Fruit fly (Drosophila melanogaster) whole organism, embryonic: Measurements from ENCODE around the gene Ugt35A1.

Source experiments
- Ada2b ChIP-seq: fragments of 200-800 bp; sonication (Bioruptor generic); IDR thresholded peaks from 2 replicates; pipeline ENCODE4 v1.3.6; 2022; ENCODE audit warnings: missing biosample characterization, missing genetic modification characterization
- Asciz ChIP-seq: fragments of 200-800 bp; sonication (Bioruptor generic); optimal IDR thresholded peaks from 2 replicates; lab custom pipeline; 2017; ENCODE audit warnings: missing biosample characterization, mild to moderate bottlenecking, missing genetic modification characterization, missing genetic modification reagents
- Atf6 ChIP-seq: fragments of 200-800 bp; sonication (Bioruptor generic); IDR thresholded peaks from 2 replicates; pipeline ENCODE4 v1.3.6; 2022; ENCODE audit warnings: missing biosample characterization, missing genetic modification characterization
- CG11093 ChIP-seq: fragments of 200-800 bp; sonication (Bioruptor generic); IDR thresholded peaks from 3 replicates; pipeline ENCODE4 v1.3.6; 2022; ENCODE audit warnings: missing biosample characterization, missing genetic modification characterization
- CG1233 ChIP-seq: fragments of 200-800 bp; sonication (Bioruptor generic); optimal IDR thresholded peaks from 4 replicates; lab custom pipeline; 2018; ENCODE audit warnings: missing biosample characterization, mild to moderate bottlenecking, missing genetic modification characterization
- CG12942 ChIP-seq: fragments of 200-800 bp; sonication (Bioruptor generic); optimal IDR thresholded peaks from 3 replicates; lab custom pipeline; 2016; ENCODE audit warnings: missing biosample characterization, missing genetic modification characterization
- CG15073 ChIP-seq: fragments of 200-800 bp; sonication (Bioruptor generic); optimal IDR thresholded peaks from 2 replicates; lab custom pipeline; 2016; ENCODE audit warnings: missing biosample characterization, missing genetic modification characterization
- CG1603 ChIP-seq: fragments of 200-800 bp; sonication (Bioruptor generic); optimal IDR thresholded peaks from 2 replicates; lab custom pipeline; 2019; ENCODE audit warnings: missing biosample characterization, mild to moderate bottlenecking, missing genetic modification characterization, moderate library complexity
- CG16779 ChIP-seq: fragments of 200-800 bp; sonication (Bioruptor generic); IDR thresholded peaks from 2 replicates; pipeline ENCODE4 v1.3.6; 2022; ENCODE audit warnings: missing biosample characterization, missing genetic modification characterization
- CG17186 ChIP-seq: fragments of 200-800 bp; sonication (Bioruptor generic); optimal IDR thresholded peaks from 3 replicates; lab custom pipeline; 2017; ENCODE audit warnings: missing biosample characterization, missing genetic modification reagents, missing genetic modification characterization
- CG18764 ChIP-seq: fragments of 200-800 bp; sonication (Bioruptor generic); optimal IDR thresholded peaks from 3 replicates; lab custom pipeline; 2016; ENCODE audit warnings: missing biosample characterization, missing genetic modification characterization
- CG2202 ChIP-seq: fragments of 200-800 bp; sonication (Bioruptor generic); optimal IDR thresholded peaks from 2 replicates; lab custom pipeline; 2018; ENCODE audit warnings: missing biosample characterization, mild to moderate bottlenecking, missing genetic modification characterization
- CG31441 ChIP-seq: fragments of 200-800 bp; sonication (Bioruptor generic); IDR thresholded peaks from 2 replicates; pipeline ENCODE4 v1.3.6; 2022; ENCODE audit warnings: missing biosample characterization, missing genetic modification characterization
- CG33557 ChIP-seq: fragments of 200-800 bp; sonication (Bioruptor generic); optimal IDR thresholded peaks from 2 replicates; lab custom pipeline; 2019; ENCODE audit warnings: missing biosample characterization, mild to moderate bottlenecking, missing genetic modification characterization, moderate library complexity
- CG3847 ChIP-seq: fragments of 200-800 bp; sonication (Bioruptor generic); IDR thresholded peaks from 2 replicates; pipeline ENCODE4 v1.3.6; 2022; ENCODE audit warnings: missing biosample characterization, missing genetic modification characterization
- CG5245 ChIP-seq: fragments of 200-800 bp; sonication (Bioruptor generic); optimal IDR thresholded peaks from 3 replicates; lab custom pipeline; 2016; ENCODE audit warnings: missing biosample characterization, missing genetic modification characterization
- CG6683 ChIP-seq: fragments of 200-800 bp; sonication (Bioruptor generic); optimal IDR thresholded peaks from 2 replicates; lab custom pipeline; 2017; ENCODE audit warnings: missing biosample characterization, mild to moderate bottlenecking, missing genetic modification characterization, missing genetic modification reagents
- CG6689 ChIP-seq: fragments of 200-800 bp; sonication (Bioruptor generic); IDR thresholded peaks from 2 replicates; pipeline ENCODE4 v1.3.6; 2022; ENCODE audit warnings: missing biosample characterization, missing genetic modification characterization
- CG7839 ChIP-seq: fragments of 200-800 bp; sonication (Bioruptor generic); optimal IDR thresholded peaks from 3 replicates; lab custom pipeline; 2018; ENCODE audit warnings: missing biosample characterization, mild to moderate bottlenecking, missing genetic modification characterization, moderate library complexity
- CG9437 ChIP-seq: fragments of 200-800 bp; sonication (Bioruptor generic); optimal IDR thresholded peaks from 2 replicates; lab custom pipeline; 2018; ENCODE audit warnings: missing biosample characterization, mild to moderate bottlenecking, missing genetic modification characterization
- CG9797 ChIP-seq: fragments of 200-800 bp; sonication (Bioruptor generic); optimal IDR thresholded peaks from 3 replicates; lab custom pipeline; 2018; ENCODE audit warnings: missing biosample characterization, mild to moderate bottlenecking, missing genetic modification characterization
- CG9932 ChIP-seq: fragments of 200-800 bp; sonication (Bioruptor generic); IDR thresholded peaks from 2 replicates; pipeline ENCODE4 v1.3.6; 2022; ENCODE audit warnings: missing biosample characterization, missing genetic modification characterization
- Camta ChIP-seq: fragments of 200-800 bp; sonication (Bioruptor generic); optimal IDR thresholded peaks from 2 replicates; lab custom pipeline; 2016; ENCODE audit warnings: missing biosample characterization, missing genetic modification characterization
- D19B ChIP-seq: fragments of 200-800 bp; sonication (Bioruptor generic); optimal IDR thresholded peaks from 2 replicates; lab custom pipeline; 2017; ENCODE audit warnings: missing biosample characterization, mild to moderate bottlenecking, missing genetic modification characterization
- Dip2 ChIP-seq: fragments of 200-800 bp; sonication (Bioruptor generic); IDR thresholded peaks from 2 replicates; pipeline ENCODE4 v1.3.6; 2022; ENCODE audit warnings: missing biosample characterization, missing genetic modification characterization
- Med ChIP-seq: fragments of 200-800 bp; sonication (Bioruptor generic); peaks from one replicate; lab custom pipeline; 2016; ENCODE audit warnings: missing biosample characterization, missing genetic modification characterization, mild to moderate bottlenecking, inconsistent platforms, moderate library complexity
- Myb ChIP-seq: fragments of 200-800 bp; sonication (Bioruptor generic); optimal IDR thresholded peaks from 2 replicates; lab custom pipeline; 2016; ENCODE audit warnings: missing biosample characterization, missing genetic modification characterization
- NfI ChIP-seq: fragments of 200-800 bp; sonication (Bioruptor generic); optimal IDR thresholded peaks from 3 replicates; lab custom pipeline; 2018; ENCODE audit warnings: missing biosample characterization, mild to moderate bottlenecking, missing genetic modification characterization, moderate library complexity
- Opbp ChIP-seq: fragments of 200-800 bp; sonication (Bioruptor generic); IDR thresholded peaks from 3 replicates; pipeline ENCODE4 v1.3.6; 2022; ENCODE audit warnings: missing biosample characterization, missing genetic modification characterization; ENCODE audit not compliant: partially characterized antibody
- Usf ChIP-seq: fragments of 200-800 bp; sonication (Bioruptor generic); optimal IDR thresholded peaks from 2 replicates; lab custom pipeline; 2017; ENCODE audit warnings: missing genotype, missing biosample characterization, missing genetic modification characterization
- ab ChIP-seq: fragments of 200-800 bp; sonication (Bioruptor generic); optimal IDR thresholded peaks from 2 replicates; lab custom pipeline; 2016; ENCODE audit warnings: missing biosample characterization, missing genetic modification characterization
- al ChIP-seq: fragments of 200-800 bp; sonication (Bioruptor generic); IDR thresholded peaks from 2 replicates; pipeline ENCODE4 v1.3.6; 2022; ENCODE audit warnings: missing biosample characterization, missing genetic modification characterization
- ci ChIP-seq: fragments of 200-800 bp; sonication (Bioruptor generic); IDR thresholded peaks from 3 replicates; pipeline ENCODE4 v1.3.6; 2022; ENCODE audit warnings: missing biosample characterization, missing genetic modification characterization
- crc ChIP-seq: fragments of 200-800 bp; sonication (Bioruptor generic); optimal IDR thresholded peaks from 2 replicates; lab custom pipeline; 2016; ENCODE audit warnings: missing biosample characterization, missing genetic modification characterization
- croc ChIP-seq: fragments of 200-800 bp; sonication (Bioruptor generic); conservative IDR thresholded peaks from 3 replicates; pipeline ENCODE4 v1.3.6; 2022; ENCODE audit warnings: missing biosample characterization, missing genetic modification characterization
- da ChIP-seq: fragments of 200-800 bp; sonication (Bioruptor generic); optimal IDR thresholded peaks from 2 replicates; lab custom pipeline; 2016; ENCODE audit warnings: missing biosample characterization, missing genetic modification characterization
- ewg ChIP-seq: fragments of 200-800 bp; sonication (Bioruptor generic); optimal IDR thresholded peaks from 3 replicates; lab custom pipeline; 2017; ENCODE audit warnings: mild to moderate bottlenecking, missing biosample characterization, missing genetic modification reagents, missing genetic modification characterization
- fd102C ChIP-seq: fragments of 200-800 bp; sonication (Bioruptor generic); optimal IDR thresholded peaks from 2 replicates; lab custom pipeline; 2018; ENCODE audit warnings: missing biosample characterization, mild to moderate bottlenecking, missing genetic modification characterization, moderate library complexity
- fd3F ChIP-seq: fragments of 200-800 bp; sonication (Bioruptor generic); optimal IDR thresholded peaks from 2 replicates; lab custom pipeline; 2018; ENCODE audit warnings: missing biosample characterization, mild to moderate bottlenecking, missing genetic modification characterization, moderate library complexity
- gcm2 ChIP-seq: fragments of 200-800 bp; sonication (Bioruptor generic); optimal IDR thresholded peaks from 2 replicates; lab custom pipeline; 2016; ENCODE audit warnings: missing biosample characterization, missing genetic modification characterization
- grn ChIP-seq: fragments of 200-800 bp; sonication (Bioruptor generic); optimal IDR thresholded peaks from 3 replicates; lab custom pipeline; 2017; ENCODE audit warnings: missing biosample characterization, missing genetic modification characterization
- mirr ChIP-seq: fragments of 200-800 bp; sonication (Bioruptor generic); optimal IDR thresholded peaks from 3 replicates; lab custom pipeline; 2018; ENCODE audit warnings: missing biosample characterization, mild to moderate bottlenecking, missing genetic modification characterization
- trem ChIP-seq: fragments of 200-800 bp; optimal IDR thresholded peaks from 3 replicates; lab custom pipeline; 2019; ENCODE audit warnings: missing biosample characterization, mild to moderate bottlenecking, missing genetic modification characterization, moderate library complexity
- tup ChIP-seq: fragments of 200-800 bp; sonication (Bioruptor generic); optimal IDR thresholded peaks from 2 replicates; lab custom pipeline; 2016; ENCODE audit warnings: missing biosample characterization, mild to moderate bottlenecking, missing genetic modification characterization, moderate library complexity
- usp ChIP-seq: fragments of >200 bp; optimal IDR thresholded peaks from 2 replicates; lab custom pipeline; 2017; ENCODE audit warnings: missing biosample characterization, missing genetic modification characterization
- vfl ChIP-seq: fragments of 200-800 bp; sonication (Bioruptor generic); optimal IDR thresholded peaks from 2 replicates; lab custom pipeline; 2016; ENCODE audit warnings: missing biosample characterization, missing genetic modification characterization
- vnd ChIP-seq: fragments of 200-800 bp; sonication (Bioruptor generic); IDR thresholded peaks from 3 replicates; pipeline ENCODE4 v1.3.6; 2022; ENCODE audit warnings: missing biosample characterization, missing genetic modification characterization; ENCODE audit not compliant: partially characterized antibody
- zf30C ChIP-seq: fragments of 200-800 bp; sonication (Bioruptor generic); optimal IDR thresholded peaks from 3 replicates; lab custom pipeline; 2018; ENCODE audit warnings: missing biosample characterization, mild to moderate bottlenecking, missing genetic modification characterization
- zfh1 ChIP-seq: fragments of 200-800 bp; sonication (Bioruptor generic); IDR thresholded peaks from 3 replicates; pipeline ENCODE4 v1.3.6; 2022; ENCODE audit warnings: missing biosample characterization, missing genetic modification characterization

The Ugt35A1 gene

DNA sequence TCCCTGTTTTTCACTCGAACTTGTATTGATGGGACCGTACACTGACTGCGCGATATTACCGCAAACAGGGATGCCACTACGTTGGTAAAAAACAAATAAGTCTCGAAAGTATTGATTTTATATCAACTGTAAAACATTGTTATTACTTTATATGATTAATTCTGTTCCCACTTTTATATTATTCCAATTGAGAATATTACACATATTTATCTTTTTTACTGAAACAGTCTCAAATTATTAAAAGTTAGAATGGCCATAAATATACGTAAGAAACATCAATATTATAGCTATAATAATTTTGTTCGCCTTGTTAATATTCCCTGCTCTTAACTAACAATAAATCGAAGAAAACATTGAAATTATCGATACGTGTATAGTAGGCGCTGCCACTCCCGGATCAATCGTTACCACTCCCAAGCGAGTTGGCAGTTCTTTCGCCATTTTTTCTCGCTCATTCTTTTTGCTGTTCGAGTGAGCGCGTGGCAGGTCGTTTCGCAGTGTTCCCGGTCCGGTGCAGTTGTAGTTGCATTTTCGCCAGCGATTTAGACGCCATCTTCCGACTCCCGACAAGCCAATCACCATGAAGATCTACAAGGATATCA, 37.4 kb upstream of the Ugt35A1 start, which contains the start of the genes SdhC and Tctp (continued):
- TF ChIP-seq usp (GFP tag; lab: Kevin White, UChicago) (no peak), Usf (no peak), CG9797 (GFP tag; lab: Kevin White, UChicago) (peak; percentile 67), CG31441 (GFP tag; lab: Robert Waterston, UW) (peak; percentile 59; the same call in 1 of the 2 replicates), CG7839 (tag; lab: Kevin White, UChicago) (peak; percentile 23), vnd (GFP tag; lab: Robert Waterston, UW) (no peak), Myb (GFP tag; lab: Kevin White, UChicago) (no peak), fd3F (GFP tag; lab: Kevin White, UChicago) (no peak), da (GFP tag; lab: Kevin White, UChicago) (no peak), CG6689 (GFP tag; lab: Robert Waterston, UW) (no peak), CG1603 (tag; lab: Kevin White, UChicago) (peak; percentile 36)

dm6 chr3R:11208766-11209331, 36.4 kb upstream of the Ugt35A1 start:
- TF ChIP-seq ci (GFP tag; lab: Robert Waterston, UW) (0 out of 3 replicates have a peak, but pooled peaks have one; percentile 28), ewg (GFP tag; lab: Kevin White, UChicago) (no peak), CG33557 (GFP tag; lab: Kevin White, UChicago) (no peak), trem (tag; lab: Kevin White, UChicago) (no peak), Asciz (no peak), CG17186 (GFP tag; lab: Kevin White, UChicago) (no peak), Ada2b (GFP tag; lab: Robert Waterston, UW) (no peak), Opbp (GFP tag; lab: Robert Waterston, UW) (0 out of 3 replicates have a peak, but pooled peaks have one; percentile 37), Atf6 (0 out of 2 replicates have a peak, but pooled peaks have one; percentile 8), croc (no peak), CG15073 (no peak), D19B (no peak), tup (GFP tag; lab: Kevin White, UChicago) (no peak), Camta (GFP tag; lab: Kevin White, UChicago) (no peak), CG5245 (no peak), CG2202 (tag; lab: Kevin White, UChicago) (no peak), NfI (GFP tag; lab: Kevin White, UChicago) (no peak), CG18764 (GFP tag; lab: Kevin White, UChicago) (no peak), fd102C (GFP tag; lab: Kevin White, UChicago) (no peak), grn (no peak), CG9932 (GFP tag; lab: Robert Waterston, UW) (no peak), CG6683 (no peak), CG12942 (GFP tag; lab: Kevin White, UChicago) (no peak), zf30C (GFP tag; lab: Kevin White, UChicago) (no peak), Med (GFP tag; lab: Kevin White, UChicago) (peak; percentile 94), CG1233 (GFP tag; lab: Kevin White, UChicago) (no peak), CG3847 (GFP tag; lab: Robert Waterston, UW) (no peak), CG11093 (GFP tag; lab: Robert Waterston, UW) (no peak), gcm2 (no peak), mirr (GFP tag; lab: Kevin White, UChicago) (no peak), crc (GFP tag; lab: Kevin White, UChicago) (no peak), zfh1 (no peak), vfl (GFP tag; lab: Kevin White, UChicago) (no peak), CG16779 (GFP tag; lab: Robert Waterston, UW) (no peak), CG9437 (GFP tag; lab: Kevin White, UChicago) (no peak), ab (no peak), al (GFP tag; lab: Robert Waterston, UW) (no peak), Dip2 (GFP tag; lab: Robert Waterston, UW) (no peak)
